Worm (Caenorhabditis elegans) whole organism, mixed stage, embryonic: ENCODE results near the gene exos-4.2.

ENCODE experiments used
- M03D4.4 ChIP-seq: sonication (generic microtip); optimal IDR thresholded peaks from 2 replicates; lab custom pipeline; 2017; ENCODE audit warnings: mild to moderate bottlenecking, missing genetic modification characterization, missing compliant biosample characterization
- bed-3 ChIP-seq: fragments of 200-800 bp; sonication (Bioruptor generic); optimal IDR thresholded peaks from 3 replicates; lab custom pipeline; 2018; ENCODE audit warnings: mild to moderate bottlenecking, missing genetic modification characterization, moderate library complexity, missing compliant biosample characterization
- blmp-1 ChIP-seq: fragments of 150-350 bp; optimal IDR thresholded peaks from 2 replicates; lab custom pipeline; 2014; ENCODE audit warnings: missing biosample characterization, missing genetic modification characterization
- ceh-39 ChIP-seq: fragments of 150-350 bp; optimal IDR thresholded peaks from 2 replicates; lab custom pipeline; 2014; ENCODE audit warnings: missing biosample characterization, missing genetic modification characterization
- ceh-43 ChIP-seq: fragments of 200-800 bp; sonication (Bioruptor generic); optimal IDR thresholded peaks from 2 replicates; lab custom pipeline; 2018; ENCODE audit warnings: mild to moderate bottlenecking, missing genetic modification characterization, moderate library complexity, missing compliant biosample characterization
- ceh-83 ChIP-seq: fragments of 200-800 bp; sonication (Bioruptor generic); optimal IDR thresholded peaks from 2 replicates; lab custom pipeline; 2018; ENCODE audit warnings: mild to moderate bottlenecking, missing genetic modification characterization, missing compliant biosample characterization
- ces-1 ChIP-seq: fragments of 150-350 bp; optimal IDR thresholded peaks from 2 replicates; lab custom pipeline; 2014; ENCODE audit warnings: missing biosample characterization, missing genetic modification reagents, missing genetic modification characterization
- cnd-1 ChIP-seq: fragments of 200-800 bp; sonication (Bioruptor generic); optimal IDR thresholded peaks from 2 replicates; lab custom pipeline; 2018; ENCODE audit warnings: mild to moderate bottlenecking, missing genetic modification characterization, missing compliant biosample characterization
- drap-1 ChIP-seq: fragments of 200-800 bp; sonication (Bioruptor generic); optimal IDR thresholded peaks from 3 replicates; lab custom pipeline; 2018; ENCODE audit warnings: mild to moderate bottlenecking, missing genetic modification characterization, missing compliant biosample characterization
- elt-1 ChIP-seq: sonication (generic microtip); optimal IDR thresholded peaks from 2 replicates; lab custom pipeline; 2017; ENCODE audit warnings: missing genetic modification characterization, mild to moderate bottlenecking, missing compliant biosample characterization, antibody characterized with exemption, moderate library complexity, borderline replicate concordance; ENCODE audit not compliant: insufficient read depth
- elt-3 ChIP-seq: fragments of 150-350 bp; optimal IDR thresholded peaks from 2 replicates; lab custom pipeline; 2014; ENCODE audit warnings: missing biosample characterization, missing genetic modification characterization
- flh-1 ChIP-seq: fragments of 200-800 bp; sonication (Bioruptor generic); optimal IDR thresholded peaks from 2 replicates; lab custom pipeline; 2018; ENCODE audit warnings: mild to moderate bottlenecking, missing genetic modification characterization, moderate library complexity, missing compliant biosample characterization
- ham-2 ChIP-seq: fragments of 200-800 bp; sonication (Bioruptor generic); optimal IDR thresholded peaks from 2 replicates; lab custom pipeline; 2018; ENCODE audit warnings: mild to moderate bottlenecking, missing genetic modification characterization, missing compliant biosample characterization
- hlh-1 ChIP-seq: fragments of 150-350 bp; optimal IDR thresholded peaks from 2 replicates; lab custom pipeline; 2014; ENCODE audit warnings: missing biosample characterization, missing genetic modification reagents, missing genetic modification characterization
- lin-13 ChIP-seq: fragments of 150-350 bp; optimal IDR thresholded peaks from 2 replicates; lab custom pipeline; 2014; ENCODE audit warnings: missing biosample characterization, missing genetic modification characterization
- lin-32 ChIP-seq: fragments of 200-800 bp; sonication (Bioruptor generic); optimal IDR thresholded peaks from 2 replicates; lab custom pipeline; 2018; ENCODE audit warnings: mild to moderate bottlenecking, missing genetic modification characterization, missing compliant biosample characterization
- mab-5 ChIP-seq: fragments of 150-350 bp; optimal IDR thresholded peaks from 2 replicates; lab custom pipeline; 2014; ENCODE audit warnings: missing biosample characterization, missing genetic modification characterization
- mep-1 ChIP-seq: fragments of 150-350 bp; optimal IDR thresholded peaks from 2 replicates; lab custom pipeline; 2017; ENCODE audit warnings: missing biosample characterization, missing genetic modification reagents, missing genetic modification characterization, inconsistent platforms
- mls-2 ChIP-seq: sonication (generic microtip); optimal IDR thresholded peaks from 2 replicates; lab custom pipeline; 2016; ENCODE audit warnings: mild to moderate bottlenecking, missing genetic modification characterization, moderate library complexity, missing compliant biosample characterization
- nhr-2 ChIP-seq: fragments of 150-350 bp; optimal IDR thresholded peaks from 2 replicates; lab custom pipeline; 2014; ENCODE audit warnings: missing biosample characterization, missing genetic modification characterization
- nhr-237 ChIP-seq: fragments of 150-350 bp; optimal IDR thresholded peaks from 2 replicates; lab custom pipeline; 2014; ENCODE audit warnings: missing biosample characterization, missing genetic modification characterization
- nhr-28 ChIP-seq: fragments of 150-350 bp; optimal IDR thresholded peaks from 2 replicates; lab custom pipeline; 2014; ENCODE audit warnings: missing biosample characterization, missing genetic modification characterization
- nhr-76 ChIP-seq: sonication (generic microtip); optimal IDR thresholded peaks from 2 replicates; lab custom pipeline; 2017; ENCODE audit warnings: missing biosample characterization, missing genetic modification characterization
- pha-4 ChIP-seq: fragments of 150-350 bp; optimal IDR thresholded peaks from 2 replicates; lab custom pipeline; 2018; ENCODE audit warnings: missing biosample characterization, missing genetic modification reagents, missing genetic modification characterization
- snpc-4 ChIP-seq: fragments of 150-350 bp; optimal IDR thresholded peaks from 2 replicates; lab custom pipeline; 2014; ENCODE audit warnings: missing biosample characterization, missing genetic modification characterization
- sptf-1 ChIP-seq: sonication (generic microtip); optimal IDR thresholded peaks from 2 replicates; lab custom pipeline; 2017; ENCODE audit warnings: mild to moderate bottlenecking, missing genetic modification characterization, moderate library complexity, missing compliant biosample characterization
- unc-120 ChIP-seq: sonication (generic microtip); optimal IDR thresholded peaks from 2 replicates; lab custom pipeline; 2017; ENCODE audit warnings: missing genetic modification characterization, missing compliant biosample characterization; ENCODE audit not compliant: poor library complexity, severe bottlenecking
- unc-62 ChIP-seq: fragments of 150-350 bp; optimal IDR thresholded peaks from 2 replicates; lab custom pipeline; 2014; ENCODE audit warnings: missing biosample characterization, missing genetic modification reagents, missing genetic modification characterization
- zip-8 ChIP-seq: fragments of 150-350 bp; optimal IDR thresholded peaks from 2 replicates; lab custom pipeline; 2014; ENCODE audit warnings: missing biosample characterization, missing genetic modification characterization
- ztf-11 ChIP-seq: fragments of 150-350 bp; optimal IDR thresholded peaks from 2 replicates; lab custom pipeline; 2014; ENCODE audit warnings: missing biosample characterization, missing genetic modification characterization

Gene exos-4.2

ce11 chrIII:845485-845884 lies 14.5 kb upstream of the exos-4.2 start, which contains the start of gene K02F3.2:
Gene K02F3.2 (plus strand): TSS chrIII:845841.
- TF ChIP-seq nhr-237 (tag; lab: Kevin White, UChicago) = no peak
- TF ChIP-seq M03D4.4 (tag; lab: Kevin White, UChicago) = no peak
- TF ChIP-seq ztf-11 (tag; lab: Kevin White, UChicago) = no peak
- TF ChIP-seq elt-1 (tag; lab: Kevin White, UChicago) = peak; percentile 17
- peak; percentile 58 for TF ChIP-seq ces-1 (GFP tag; lab: Kevin White, UChicago)
- no peak for TF ChIP-seq zip-8 (tag; lab: Kevin White, UChicago)

ce11 chrIII:852296-852695 lies 7.7 kb upstream of the exos-4.2 start, which contains the start of gene moma-1:
Gene moma-1 (minus strand): TSS chrIII:852396.
- TF ChIP-seq ces-1 (GFP tag; lab: Kevin White, UChicago) (no peak), snpc-4 (tag; lab: Kevin White, UChicago) (no peak), sptf-1 (tag; lab: Kevin White, UChicago) (no peak), hlh-1 (tag; lab: Kevin White, UChicago) (no peak), cnd-1 (tag; lab: Kevin White, UChicago) (no peak), nhr-237 (tag; lab: Kevin White, UChicago) (no peak)
- TF ChIP-seq, all 35 proteins: peak for 0

- no peak for TF ChIP-seq sptf-1 (tag; lab: Kevin White, UChicago)
- no peak for TF ChIP-seq lin-13
- TF ChIP-seq drap-1 (GFP tag; lab: Kevin White, UChicago) = no peak
- no peak for TF ChIP-seq unc-62 (GFP tag; lab: Kevin White, UChicago)
- no peak for TF ChIP-seq unc-120
- no peak for TF ChIP-seq ceh-83 (GFP tag; lab: Kevin White, UChicago)
- no peak for TF ChIP-seq hlh-1 (tag; lab: Kevin White, UChicago)
- TF ChIP-seq snpc-4 (tag; lab: Kevin White, UChicago) = no peak
- TF ChIP-seq cnd-1 (tag; lab: Kevin White, UChicago) = no peak
- TF ChIP-seq ceh-39 = no peak
- TF ChIP-seq bed-3 = no peak
- no peak for TF ChIP-seq zip-8 (tag; lab: Kevin White, UChicago)
- no peak for TF ChIP-seq ham-2
- TF ChIP-seq M03D4.4 (tag; lab: Kevin White, UChicago) = no peak
- no peak for TF ChIP-seq pha-4 (tag; lab: Kevin White, UChicago)
- TF ChIP-seq blmp-1 (tag; lab: Kevin White, UChicago) = no peak
Observed at ce11 chrIII:853414-853813, 6.6 kb upstream of the exos-4.2 start.

ce11 chrIII:853859-854359 lies 6.1 kb upstream of the exos-4.2 start, which contains the start of the genes rnp-5 and tag-51:
Gene rnp-5 (minus strand): TSS chrIII:853909.
Gene tag-51 (plus strand): TSS chrIII:854221.
- TF ChIP-seq pha-4 (tag; lab: Kevin White, UChicago) = no peak
- peak; percentile 10 for TF ChIP-seq ceh-39

ce11 chrIII:856260-856659 lies 3.7 kb upstream of the exos-4.2 start, which contains the start of gene K02F3.12:
Gene K02F3.12 (plus strand): TSS chrIII:856560.
- TF ChIP-seq ceh-43 (GFP tag; lab: Kevin White, UChicago) (no peak), ham-2 (no peak), ceh-83 (GFP tag; lab: Kevin White, UChicago) (no peak), lin-13 (no peak), lin-32 (GFP tag; lab: Kevin White, UChicago) (no peak), elt-3 (tag; lab: Kevin White, UChicago) (no peak), nhr-76 (tag; lab: Kevin White, UChicago) (no peak), ces-1 (GFP tag; lab: Kevin White, UChicago) (no peak), cnd-1 (tag; lab: Kevin White, UChicago) (no peak), M03D4.4 (tag; lab: Kevin White, UChicago) (no peak), flh-1 (no peak), ztf-11 (tag; lab: Kevin White, UChicago) (no peak), nhr-237 (tag; lab: Kevin White, UChicago) (no peak), mab-5 (no peak), drap-1 (GFP tag; lab: Kevin White, UChicago) (no peak), mls-2 (no peak), elt-1 (tag; lab: Kevin White, UChicago) (no peak), bed-3 (no peak)
- TF ChIP-seq, all 35 proteins: peak for 0

- TF ChIP-seq mep-1 (no peak), drap-1 (GFP tag; lab: Kevin White, UChicago) (no peak), nhr-76 (tag; lab: Kevin White, UChicago) (no peak), ceh-39 (no peak), lin-32 (GFP tag; lab: Kevin White, UChicago) (no peak), nhr-28 (tag; lab: Kevin White, UChicago) (no peak), nhr-2 (tag; lab: Kevin White, UChicago) (no peak)
Observed at ce11 chrIII:856908-857307, 3.1 kb upstream of the exos-4.2 start.
